Fruit fly (Drosophila melanogaster) whole organism, prepupa: Measurements from ENCODE around the gene CG15435.

ENCODE experiments used
- Blimp-1 ChIP-seq: fragments of 200-800 bp; sonication (Bioruptor generic); optimal IDR thresholded peaks from 3 replicates; lab custom pipeline; 2017; ENCODE audit warnings: missing biosample characterization, missing genetic modification characterization, mild to moderate bottlenecking, moderate library complexity, missing genetic modification reagents
- CG11294 ChIP-seq: fragments of 200-800 bp; sonication (Bioruptor generic); IDR thresholded peaks from 2 replicates; pipeline ENCODE4 v1.3.6; 2022; ENCODE audit warnings: missing biosample characterization, missing genetic modification characterization
- CG11762 ChIP-seq: fragments of 200-800 bp; sonication (Bioruptor generic); optimal IDR thresholded peaks from 3 replicates; lab custom pipeline; 2016; ENCODE audit warnings: missing biosample characterization, missing genetic modification characterization; ENCODE audit not compliant: insufficient read depth
- CG11902 ChIP-seq: fragments of 200-800 bp; sonication (Bioruptor generic); optimal IDR thresholded peaks from 3 replicates; lab custom pipeline; 2016; ENCODE audit warnings: missing biosample characterization, missing genetic modification characterization
- CG15336 ChIP-seq: fragments of 200-800 bp; sonication (Bioruptor generic); IDR thresholded peaks from 2 replicates; pipeline ENCODE4 v1.3.6; 2022; ENCODE audit warnings: missing biosample characterization, missing genetic modification characterization
- CG1621 ChIP-seq: fragments of 200-800 bp; sonication (Bioruptor generic); optimal IDR thresholded peaks from 3 replicates; lab custom pipeline; 2018; ENCODE audit warnings: missing biosample characterization, mild to moderate bottlenecking, missing genetic modification characterization
- CG16779 ChIP-seq: fragments of 200-800 bp; sonication (Bioruptor generic); optimal IDR thresholded peaks from 3 replicates; lab custom pipeline; 2017; ENCODE audit warnings: missing biosample characterization, mild to moderate bottlenecking, missing genetic modification characterization
- CG3032 ChIP-seq: fragments of 200-800 bp; optimal IDR thresholded peaks from 2 replicates; lab custom pipeline; 2019; ENCODE audit warnings: missing biosample characterization, mild to moderate bottlenecking, missing genetic modification characterization, moderate library complexity
- CG31627 ChIP-seq: fragments of 200-800 bp; sonication (Bioruptor generic); optimal IDR thresholded peaks from 3 replicates; lab custom pipeline; 2016; ENCODE audit warnings: missing biosample characterization, missing genetic modification characterization
- CG32006 ChIP-seq: fragments of 200-800 bp; sonication (Bioruptor generic); optimal IDR thresholded peaks from 3 replicates; lab custom pipeline; 2017; ENCODE audit warnings: missing biosample characterization, mild to moderate bottlenecking, missing genetic modification characterization
- CG3919 ChIP-seq: fragments of 200-800 bp; sonication (Bioruptor generic); optimal IDR thresholded peaks from 3 replicates; lab custom pipeline; 2016; ENCODE audit warnings: missing biosample characterization, missing genetic modification characterization
- CG4318 ChIP-seq: fragments of 200-800 bp; sonication (Bioruptor generic); optimal IDR thresholded peaks from 3 replicates; lab custom pipeline; 2017; ENCODE audit warnings: missing biosample characterization, mild to moderate bottlenecking, missing genetic modification characterization
- CG6276 ChIP-seq: fragments of 200-800 bp; sonication (Bioruptor generic); optimal IDR thresholded peaks from 2 replicates; lab custom pipeline; 2017; ENCODE audit warnings: missing biosample characterization, mild to moderate bottlenecking, missing genetic modification characterization
- CG6792 ChIP-seq: fragments of 200-800 bp; sonication (Bioruptor generic); optimal IDR thresholded peaks from 3 replicates; lab custom pipeline; 2016; ENCODE audit warnings: missing biosample characterization, missing genetic modification characterization
- CG6808 ChIP-seq: fragments of 200-800 bp; sonication (Bioruptor generic); optimal IDR thresholded peaks from 3 replicates; lab custom pipeline; 2017; ENCODE audit warnings: missing biosample characterization, missing genetic modification characterization, mild to moderate bottlenecking, moderate library complexity, missing genetic modification reagents
- CG6854 ChIP-seq: fragments of 200-800 bp; sonication (Bioruptor generic); optimal IDR thresholded peaks from 2 replicates; lab custom pipeline; 2017; ENCODE audit warnings: missing biosample characterization, mild to moderate bottlenecking, missing genetic modification characterization
- CG8119 ChIP-seq: fragments of 200-800 bp; sonication (Bioruptor generic); IDR thresholded peaks from 3 replicates; pipeline ENCODE4 v1.3.6; 2022; ENCODE audit warnings: missing biosample characterization, missing genetic modification characterization
- CG9139 ChIP-seq: fragments of 200-800 bp; sonication (Bioruptor generic); optimal IDR thresholded peaks from 3 replicates; lab custom pipeline; 2017; ENCODE audit warnings: missing biosample characterization, mild to moderate bottlenecking, missing genetic modification characterization
- Eip75B ChIP-seq: fragments of 200-800 bp; sonication (Bioruptor generic); optimal IDR thresholded peaks from 3 replicates; lab custom pipeline; 2016; ENCODE audit warnings: missing biosample characterization, missing genetic modification characterization
- Ets96B ChIP-seq: fragments of 200-800 bp; optimal IDR thresholded peaks from 2 replicates; lab custom pipeline; 2019; ENCODE audit warnings: missing biosample characterization, mild to moderate bottlenecking, missing genetic modification characterization, moderate library complexity
- Gug ChIP-seq: fragments of 200-800 bp; sonication (Bioruptor generic); IDR thresholded peaks from 2 replicates; pipeline ENCODE4 v1.3.6; 2022; ENCODE audit warnings: missing biosample characterization, missing genetic modification characterization
- Hr39 ChIP-seq: fragments of 200-800 bp; sonication (Bioruptor generic); optimal IDR thresholded peaks from 2 replicates; lab custom pipeline; 2016; ENCODE audit warnings: missing biosample characterization, missing genetic modification characterization
- Hr4 ChIP-seq: fragments of 200-800 bp; sonication (Bioruptor generic); optimal IDR thresholded peaks from 3 replicates; lab custom pipeline; 2016; ENCODE audit warnings: missing biosample characterization, missing genetic modification characterization
- Lpt ChIP-seq: fragments of 200-800 bp; sonication (Bioruptor generic); optimal IDR thresholded peaks from 3 replicates; lab custom pipeline; 2016; ENCODE audit warnings: missing biosample characterization, missing genetic modification characterization
- Met ChIP-seq: fragments of 200-800 bp; sonication (Bioruptor generic); optimal IDR thresholded peaks from 3 replicates; lab custom pipeline; 2016; ENCODE audit warnings: missing biosample characterization, missing genetic modification characterization
- OdsH ChIP-seq: fragments of 200-800 bp; sonication (Bioruptor generic); optimal IDR thresholded peaks from 3 replicates; lab custom pipeline; 2016; ENCODE audit warnings: missing biosample characterization, missing genetic modification characterization
- Smox ChIP-seq: fragments of 200-800 bp; sonication (Bioruptor generic); optimal IDR thresholded peaks from 3 replicates; lab custom pipeline; 2016; ENCODE audit warnings: missing biosample characterization, missing genetic modification characterization
- Sox102F ChIP-seq: fragments of 200-800 bp; sonication (Bioruptor generic); optimal IDR thresholded peaks from 2 replicates; lab custom pipeline; 2016; ENCODE audit warnings: missing biosample characterization, mild to moderate bottlenecking, missing genetic modification characterization
- Sox14 ChIP-seq: fragments of 200-800 bp; sonication (Bioruptor generic); optimal IDR thresholded peaks from 3 replicates; lab custom pipeline; 2016; ENCODE audit warnings: missing biosample characterization, missing genetic modification characterization
- Sox15 ChIP-seq: fragments of 200-800 bp; sonication (Bioruptor generic); optimal IDR thresholded peaks from 3 replicates; lab custom pipeline; 2016; ENCODE audit warnings: missing biosample characterization, missing genetic modification characterization
- achi ChIP-seq: fragments of 200-800 bp; sonication (Bioruptor generic); optimal IDR thresholded peaks from 3 replicates; lab custom pipeline; 2016; ENCODE audit warnings: missing biosample characterization, missing genetic modification characterization
- acj6 ChIP-seq: fragments of 200-800 bp; sonication (Bioruptor generic); optimal IDR thresholded peaks from 3 replicates; lab custom pipeline; 2016; ENCODE audit warnings: missing biosample characterization, missing genetic modification characterization
- cyc ChIP-seq: fragments of 200-800 bp; sonication (Bioruptor generic); optimal IDR thresholded peaks from 3 replicates; lab custom pipeline; 2016; ENCODE audit warnings: missing biosample characterization, missing genetic modification characterization
- dsx ChIP-seq: fragments of 200-800 bp; optimal IDR thresholded peaks from 3 replicates; lab custom pipeline; 2019; ENCODE audit warnings: missing biosample characterization, mild to moderate bottlenecking, missing genetic modification characterization, moderate library complexity; ENCODE audit not compliant: poor library complexity, severe bottlenecking
- eg ChIP-seq: fragments of 200-800 bp; sonication (Bioruptor generic); IDR thresholded peaks from 3 replicates; pipeline ENCODE4 v1.3.6; 2022; ENCODE audit warnings: missing biosample characterization, missing genetic modification characterization
- fd59A ChIP-seq: fragments of 200-800 bp; sonication (Bioruptor generic); optimal IDR thresholded peaks from 2 replicates; lab custom pipeline; 2017; ENCODE audit warnings: missing biosample characterization, mild to moderate bottlenecking, missing genetic modification characterization, missing genetic modification reagents
- fd85E ChIP-seq: fragments of 200-800 bp; sonication (Bioruptor generic); optimal IDR thresholded peaks from 3 replicates; lab custom pipeline; 2016; ENCODE audit warnings: missing biosample characterization, missing genetic modification characterization
- fkh ChIP-seq: fragments of 200-800 bp; sonication (Bioruptor generic); optimal IDR thresholded peaks from 3 replicates; lab custom pipeline; 2017; ENCODE audit warnings: missing biosample characterization, mild to moderate bottlenecking, missing genetic modification characterization, moderate library complexity
- lz ChIP-seq: fragments of 200-800 bp; sonication (Bioruptor generic); optimal IDR thresholded peaks from 3 replicates; lab custom pipeline; 2016; ENCODE audit warnings: missing biosample characterization, missing genetic modification characterization
- pdm3 ChIP-seq: fragments of 200-800 bp; sonication (Bioruptor generic); optimal IDR thresholded peaks from 3 replicates; lab custom pipeline; 2016; ENCODE audit warnings: missing biosample characterization, missing genetic modification characterization
- salr ChIP-seq, 2 experiments: fragments of 200-800 bp; sonication (Bioruptor generic); optimal IDR thresholded peaks; 3 replicates each; lab custom pipeline; 2016 to 2018; ENCODE audit warnings: missing biosample characterization in 2 of 2, missing genetic modification characterization in 2 of 2, mild to moderate bottlenecking in 1 of 2
- svp ChIP-seq: fragments of 200-800 bp; sonication (Bioruptor generic); peaks from one replicate; lab custom pipeline; 2016; ENCODE audit warnings: missing biosample characterization, missing genetic modification characterization
- vri ChIP-seq: fragments of 200-800 bp; sonication (Bioruptor generic); optimal IDR thresholded peaks from 3 replicates; lab custom pipeline; 2016; ENCODE audit warnings: missing biosample characterization, mild to moderate bottlenecking, missing genetic modification characterization

Gene CG15435

DNA sequence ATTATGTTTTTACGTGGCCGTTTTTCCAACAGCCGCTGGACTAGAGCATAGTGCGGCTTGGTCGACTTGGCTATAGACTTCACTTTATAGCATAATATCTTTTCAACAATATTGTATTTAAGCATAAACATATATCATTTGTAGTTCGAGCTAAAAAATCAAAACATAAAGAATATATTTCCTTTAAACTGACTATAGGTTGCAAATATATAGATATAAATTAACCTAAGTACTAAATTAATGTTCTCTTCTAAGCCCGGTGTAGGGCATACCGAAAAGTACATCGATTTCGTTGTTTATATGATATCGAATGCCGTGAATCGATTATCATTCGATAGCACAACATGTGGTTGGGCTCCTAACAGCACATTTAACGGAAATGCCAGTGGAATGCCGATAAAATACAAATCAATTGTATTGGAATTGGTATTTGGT lies 10.9 kb upstream of the CG15435 start, which contains the start of gene MFS18 (continued):
- TF ChIP-seq CG15336 (GFP tag; lab: Robert Waterston, UW): peak; percentile 99
- TF ChIP-seq CG3032: peak; percentile 98
- peak; percentile 99 for TF ChIP-seq CG8119
- peak; percentile 92 for TF ChIP-seq Sox14 (GFP tag; lab: Kevin White, UChicago)
- peak; percentile 85 for TF ChIP-seq CG1621
- TF ChIP-seq CG11294 (GFP tag; lab: Robert Waterston, UW): peak; percentile 99
- TF ChIP-seq Eip75B (GFP tag; lab: Kevin White, UChicago): peak; percentile 92
- no peak for TF ChIP-seq vri (GFP tag; lab: Kevin White, UChicago)
- TF ChIP-seq fd85E: peak; percentile 97
- peak; percentile 98 for TF ChIP-seq svp (GFP tag; lab: Kevin White, UChicago)
- TF ChIP-seq Ets96B (tag; lab: Kevin White, UChicago): peak; percentile 89
- TF ChIP-seq Sox15: peak; percentile 93
- TF ChIP-seq Hr39 (GFP tag; lab: Kevin White, UChicago): peak; percentile 88
- peak; percentile 97 for TF ChIP-seq CG3919 (GFP tag; lab: Kevin White, UChicago)
- TF ChIP-seq OdsH (GFP tag; lab: Kevin White, UChicago): peak; percentile 97
- TF ChIP-seq eg (GFP tag; lab: Robert Waterston, UW): peak; percentile 99
- TF ChIP-seq Sox102F (GFP tag; lab: Kevin White, UChicago): peak; percentile 94
- no peak for TF ChIP-seq CG4318 (GFP tag; lab: Kevin White, UChicago)
- peak; percentile 95 for TF ChIP-seq Met (GFP tag; lab: Kevin White, UChicago)
- TF ChIP-seq CG31627 (GFP tag; lab: Kevin White, UChicago): peak; percentile 91
- TF ChIP-seq acj6: peak; percentile 97
- peak; percentile 94 for TF ChIP-seq CG6792 (GFP tag; lab: Kevin White, UChicago)
- TF ChIP-seq Gug (GFP tag; lab: Robert Waterston, UW): peak; percentile 99
- peak; percentile 84 for TF ChIP-seq fd59A (GFP tag; lab: Kevin White, UChicago)
- TF ChIP-seq CG6808 (GFP tag; lab: Kevin White, UChicago): peak; percentile 95
- TF ChIP-seq Blimp-1 (GFP tag; lab: Kevin White, UChicago): peak; percentile 90
- TF ChIP-seq CG9139 (GFP tag; lab: Kevin White, UChicago): no peak
- peak; percentile 96 for TF ChIP-seq pdm3 (GFP tag; lab: Kevin White, UChicago)
- TF ChIP-seq CG11902: peak; percentile 95
- TF ChIP-seq CG11762 (GFP tag; lab: Kevin White, UChicago): peak; percentile 99
- TF ChIP-seq Lpt: peak; percentile 93
- TF ChIP-seq CG32006 (GFP tag; lab: Kevin White, UChicago): peak; percentile 96
- TF ChIP-seq Smox (GFP tag; lab: Kevin White, UChicago): peak; percentile 95
- peak; percentile 96 for TF ChIP-seq Hr4 (GFP tag; lab: Kevin White, UChicago)

dm6 chr2L:4452798-4453197 lies 6.7 kb upstream of the CG15435 start, which contains the start of gene CG15439:
TSS of gene CG15439 (minus strand) at chr2L:4453038.
- no peak for TF ChIP-seq CG11902
- TF ChIP-seq CG1621: peak; percentile 21
- TF ChIP-seq, all 60 proteins: peak for 1

- no peak for TF ChIP-seq CG3032
- no peak for TF ChIP-seq CG6276 (GFP tag; lab: Kevin White, UChicago)
- peak; percentile 29 for TF ChIP-seq achi (GFP tag; lab: Kevin White, UChicago)
- TF ChIP-seq CG6808 (GFP tag; lab: Kevin White, UChicago): peak; percentile 13
- no peak for TF ChIP-seq vri (GFP tag; lab: Kevin White, UChicago)
- no peak for TF ChIP-seq Hr4 (GFP tag; lab: Kevin White, UChicago)
- peak; percentile 77 for TF ChIP-seq fkh (GFP tag; lab: Kevin White, UChicago)
- no peak for TF ChIP-seq cyc (GFP tag; lab: Kevin White, UChicago)
- TF ChIP-seq fd85E: no peak
- TF ChIP-seq lz (GFP tag; lab: Kevin White, UChicago): no peak
- peak; percentile 27 for TF ChIP-seq Sox14 (GFP tag; lab: Kevin White, UChicago)
- no peak for TF ChIP-seq CG6854 (GFP tag; lab: Kevin White, UChicago)
- TF ChIP-seq CG1621: peak; percentile 32
- no peak for TF ChIP-seq CG16779 (tag; lab: Kevin White, UChicago)
- no peak for TF ChIP-seq Ets96B (tag; lab: Kevin White, UChicago)
- no peak for TF ChIP-seq salr (GFP tag; optimal IDR thresholded peaks at IDR 0.05; lab: Kevin White, UChicago)
- peak; percentile 36 for TF ChIP-seq dsx (GFP tag; lab: Kevin White, UChicago)
- peak; percentile 86 for TF ChIP-seq svp (GFP tag; lab: Kevin White, UChicago)
- TF ChIP-seq eg (GFP tag; lab: Robert Waterston, UW): no peak
These were observed 5.4 kb upstream of the CG15435 start, which contains the start of the genes Secp43 and ND-B8 for dm6 chr2L:4454009-4454689. TSS of gene Secp43 (minus strand) at chr2L:4454453. TSS of gene ND-B8 (plus strand) at chr2L:4454626.
